Fruit fly (Drosophila melanogaster) whole organism, embryonic: ENCODE data around the gene net.
A peak's percentile ranks its signal among the peaks of the same experiment; 100 is the strongest.

ENCODE experiments used
- CG10462 ChIP-seq: fragments of 200-800 bp; sonication (Bioruptor generic); optimal IDR thresholded peaks from 2 replicates; lab custom pipeline; 2016; ENCODE audit warnings: missing biosample characterization, missing genetic modification characterization
- CG11695 ChIP-seq: fragments of 200-800 bp; sonication (Bioruptor generic); IDR thresholded peaks from 3 replicates; pipeline ENCODE4 v1.3.6; 2022; ENCODE audit warnings: missing biosample characterization, missing genetic modification characterization
- CG12104 ChIP-seq: fragments of 200-800 bp; sonication (Bioruptor generic); optimal IDR thresholded peaks from 3 replicates; lab custom pipeline; 2016; ENCODE audit warnings: missing biosample characterization, missing genetic modification characterization
- CG12219 ChIP-seq: fragments of 200-800 bp; sonication (Bioruptor generic); optimal IDR thresholded peaks from 3 replicates; lab custom pipeline; 2018; ENCODE audit warnings: missing biosample characterization, mild to moderate bottlenecking, missing genetic modification characterization
- CG13624 ChIP-seq: fragments of 200-800 bp; sonication (Bioruptor generic); optimal IDR thresholded peaks from 2 replicates; lab custom pipeline; 2016; ENCODE audit warnings: missing biosample characterization, missing genetic modification characterization
- CG14860 ChIP-seq: fragments of 200-800 bp; sonication (Bioruptor generic); IDR thresholded peaks from 3 replicates; pipeline ENCODE4 v1.3.6; 2022; ENCODE audit warnings: missing biosample characterization, missing genetic modification characterization; ENCODE audit not compliant: partially characterized antibody
- CG15011 ChIP-seq: fragments of 200-800 bp; sonication (Bioruptor generic); optimal IDR thresholded peaks from 3 replicates; lab custom pipeline; 2018; ENCODE audit warnings: missing biosample characterization, mild to moderate bottlenecking, missing genetic modification characterization
- CG1602 ChIP-seq: fragments of 200-800 bp; sonication (Bioruptor generic); optimal IDR thresholded peaks from 3 replicates; lab custom pipeline; 2016; ENCODE audit warnings: missing biosample characterization, missing genetic modification characterization
- CG17186 ChIP-seq: fragments of 200-800 bp; sonication (Bioruptor generic); optimal IDR thresholded peaks from 3 replicates; lab custom pipeline; 2017; ENCODE audit warnings: missing biosample characterization, missing genetic modification reagents, missing genetic modification characterization
- CG17361 ChIP-seq: fragments of 200-800 bp; sonication (Bioruptor generic); IDR thresholded peaks from 3 replicates; pipeline ENCODE4 v1.3.6; 2022; ENCODE audit warnings: missing biosample characterization, missing genetic modification characterization
- CG17829 ChIP-seq: fragments of 200-800 bp; optimal IDR thresholded peaks from 2 replicates; lab custom pipeline; 2019; ENCODE audit warnings: missing biosample characterization, mild to moderate bottlenecking, missing genetic modification characterization, moderate library complexity
- CG18599 ChIP-seq: fragments of 200-800 bp; sonication (Bioruptor generic); optimal IDR thresholded peaks from 3 replicates; lab custom pipeline; 2017; ENCODE audit warnings: missing biosample characterization, missing genetic modification characterization, mild to moderate bottlenecking, moderate library complexity, missing genetic modification reagents
- CG2116 ChIP-seq: fragments of 200-800 bp; sonication (Bioruptor generic); optimal IDR thresholded peaks from 3 replicates; lab custom pipeline; 2018; ENCODE audit warnings: missing biosample characterization, mild to moderate bottlenecking, missing genetic modification characterization
- CG2120 ChIP-seq: fragments of 200-800 bp; sonication (Bioruptor generic); optimal IDR thresholded peaks from 3 replicates; lab custom pipeline; 2016; ENCODE audit warnings: missing biosample characterization, missing genetic modification characterization
- CG2202 ChIP-seq: fragments of 200-800 bp; sonication (Bioruptor generic); optimal IDR thresholded peaks from 2 replicates; lab custom pipeline; 2018; ENCODE audit warnings: missing biosample characterization, mild to moderate bottlenecking, missing genetic modification characterization
- CG30403 ChIP-seq: fragments of 200-800 bp; sonication (Bioruptor generic); optimal IDR thresholded peaks from 3 replicates; lab custom pipeline; 2016; ENCODE audit warnings: missing biosample characterization, missing genetic modification characterization
- CG30431 ChIP-seq: fragments of 200-800 bp; sonication (Bioruptor generic); optimal IDR thresholded peaks from 2 replicates; lab custom pipeline; 2017; ENCODE audit warnings: missing biosample characterization, missing genetic modification characterization
- CG4360 ChIP-seq: fragments of 200-800 bp; sonication (Bioruptor generic); IDR thresholded peaks from 2 replicates; pipeline ENCODE4 v1.3.6; 2022; ENCODE audit warnings: missing biosample characterization, missing genetic modification characterization
- CG4820 ChIP-seq: fragments of 200-800 bp; sonication (Bioruptor generic); optimal IDR thresholded peaks from 3 replicates; lab custom pipeline; 2016; ENCODE audit warnings: missing biosample characterization, missing genetic modification characterization
- CG6683 ChIP-seq: fragments of 200-800 bp; sonication (Bioruptor generic); optimal IDR thresholded peaks from 2 replicates; lab custom pipeline; 2017; ENCODE audit warnings: missing biosample characterization, mild to moderate bottlenecking, missing genetic modification characterization, missing genetic modification reagents
- CG7372 ChIP-seq: fragments of 200-800 bp; sonication (Bioruptor generic); IDR thresholded peaks from 2 replicates; pipeline ENCODE4 v1.3.6; 2022; ENCODE audit warnings: missing biosample characterization, missing genetic modification characterization
- CG8924 ChIP-seq: fragments of 200-800 bp; optimal IDR thresholded peaks from 3 replicates; lab custom pipeline; 2019; ENCODE audit warnings: missing biosample characterization, mild to moderate bottlenecking, missing genetic modification characterization, moderate library complexity
- CG9817 ChIP-seq: fragments of 200-800 bp; sonication (Bioruptor generic); optimal IDR thresholded peaks from 2 replicates; lab custom pipeline; 2018; ENCODE audit warnings: missing biosample characterization, mild to moderate bottlenecking, missing genetic modification characterization, moderate library complexity
- E2f2 ChIP-seq: fragments of 200-800 bp; sonication (Bioruptor generic); IDR thresholded peaks from 2 replicates; pipeline ENCODE4 v1.3.6; 2022; ENCODE audit warnings: missing biosample characterization, missing genetic modification characterization
- Fer1 ChIP-seq: fragments of 200-800 bp; sonication (Bioruptor generic); optimal IDR thresholded peaks from 2 replicates; lab custom pipeline; 2017; ENCODE audit warnings: missing biosample characterization, mild to moderate bottlenecking, missing genetic modification characterization
- Gsc ChIP-seq: fragments of 200-800 bp; sonication (Bioruptor generic); IDR thresholded peaks from 2 replicates; pipeline ENCODE4 v1.3.6; 2022; ENCODE audit warnings: missing biosample characterization, missing genetic modification characterization
- Hmx ChIP-seq: fragments of 200-800 bp; sonication (Bioruptor generic); optimal IDR thresholded peaks from 2 replicates; lab custom pipeline; 2016; ENCODE audit warnings: missing biosample characterization, missing genetic modification characterization
- MBD-R2 ChIP-seq: fragments of 200-800 bp; sonication (Bioruptor generic); IDR thresholded peaks from 2 replicates; pipeline ENCODE4 v1.3.6; 2022; ENCODE audit warnings: missing biosample characterization, missing genetic modification characterization
- Mrtf ChIP-seq: fragments of 200-800 bp; sonication (Bioruptor generic); IDR thresholded peaks from 3 replicates; pipeline ENCODE4 v1.3.6; 2022; ENCODE audit warnings: missing biosample characterization, missing genetic modification characterization
- NC2α ChIP-seq: fragments of 200-800 bp; sonication (Bioruptor generic); optimal IDR thresholded peaks from 2 replicates; lab custom pipeline; 2016; ENCODE audit warnings: missing biosample characterization, missing genetic modification characterization
- Sox100B ChIP-seq: fragments of 200-800 bp; sonication (Bioruptor generic); optimal IDR thresholded peaks from 3 replicates; lab custom pipeline; 2018; ENCODE audit warnings: missing biosample characterization, mild to moderate bottlenecking, missing genetic modification characterization
- Spps ChIP-seq: fragments of 200-800 bp; sonication (Bioruptor generic); optimal IDR thresholded peaks from 2 replicates; lab custom pipeline; 2018; ENCODE audit warnings: missing biosample characterization, mild to moderate bottlenecking, missing genetic modification characterization
- al ChIP-seq: fragments of 200-800 bp; sonication (Bioruptor generic); IDR thresholded peaks from 2 replicates; pipeline ENCODE4 v1.3.6; 2022; ENCODE audit warnings: missing biosample characterization, missing genetic modification characterization
- danr ChIP-seq: fragments of 200-800 bp; sonication (Bioruptor generic); IDR thresholded peaks from 2 replicates; pipeline ENCODE4 v1.3.6; 2022; ENCODE audit warnings: missing biosample characterization, missing genetic modification characterization
- disco-r ChIP-seq: fragments of 200-800 bp; sonication (Bioruptor generic); optimal IDR thresholded peaks from 2 replicates; lab custom pipeline; 2016; ENCODE audit warnings: missing biosample characterization, missing genetic modification characterization
- gcm2 ChIP-seq: fragments of 200-800 bp; sonication (Bioruptor generic); optimal IDR thresholded peaks from 2 replicates; lab custom pipeline; 2016; ENCODE audit warnings: missing biosample characterization, missing genetic modification characterization
- gem ChIP-seq: fragments of 200-800 bp; sonication (Bioruptor generic); optimal IDR thresholded peaks from 2 replicates; lab custom pipeline; 2019; ENCODE audit warnings: missing biosample characterization, mild to moderate bottlenecking, missing genetic modification characterization, moderate library complexity
- grn ChIP-seq: fragments of 200-800 bp; sonication (Bioruptor generic); optimal IDR thresholded peaks from 3 replicates; lab custom pipeline; 2017; ENCODE audit warnings: missing biosample characterization, missing genetic modification characterization
- gro ChIP-seq: fragments of 200-800 bp; sonication (Bioruptor generic); optimal IDR thresholded peaks from 2 replicates; lab custom pipeline; 2016; ENCODE audit warnings: missing biosample characterization, missing genetic modification characterization
- ind ChIP-seq: fragments of 200-800 bp; sonication (Bioruptor generic); optimal IDR thresholded peaks from 3 replicates; lab custom pipeline; 2016; ENCODE audit warnings: missing biosample characterization, missing genetic modification characterization
- jumu ChIP-seq: fragments of 200-800 bp; sonication (Bioruptor generic); optimal IDR thresholded peaks from 3 replicates; lab custom pipeline; 2016; ENCODE audit warnings: missing biosample characterization, missing genetic modification characterization
- klu ChIP-seq: fragments of 200-800 bp; sonication (Bioruptor generic); IDR thresholded peaks from 2 replicates; pipeline ENCODE4 v1.3.6; 2022; ENCODE audit warnings: missing biosample characterization, missing genetic modification characterization
- p53 ChIP-seq: fragments of 200-800 bp; sonication (Bioruptor generic); optimal IDR thresholded peaks from 2 replicates; lab custom pipeline; 2016; ENCODE audit warnings: missing biosample characterization, missing genetic modification characterization
- pb ChIP-seq: fragments of 200-800 bp; sonication (Bioruptor generic); optimal IDR thresholded peaks from 3 replicates; lab custom pipeline; 2016; ENCODE audit warnings: missing biosample characterization, missing genetic modification characterization
- psq ChIP-seq: fragments of 200-800 bp; sonication (Bioruptor generic); optimal IDR thresholded peaks from 2 replicates; lab custom pipeline; 2017; ENCODE audit warnings: missing biosample characterization, missing genetic modification characterization
- ranshi ChIP-seq: fragments of 200-800 bp; sonication (Bioruptor generic); IDR thresholded peaks from 2 replicates; pipeline ENCODE4 v1.3.6; 2022; ENCODE audit warnings: missing biosample characterization, missing genetic modification characterization
- sd ChIP-seq: fragments of 200-800 bp; sonication (Bioruptor generic); optimal IDR thresholded peaks from 3 replicates; lab custom pipeline; 2018; ENCODE audit warnings: missing biosample characterization, mild to moderate bottlenecking, missing genetic modification characterization, moderate library complexity
- sim ChIP-seq: fragments of 200-800 bp; sonication (Bioruptor generic); IDR thresholded peaks from 2 replicates; pipeline ENCODE4 v1.3.6; 2022; ENCODE audit warnings: missing biosample characterization, missing genetic modification characterization
- slp2 ChIP-seq: fragments of 200-800 bp; sonication (Bioruptor generic); optimal IDR thresholded peaks from 2 replicates; lab custom pipeline; 2016; ENCODE audit warnings: missing biosample characterization, missing genetic modification characterization
- tup ChIP-seq: fragments of 200-800 bp; sonication (Bioruptor generic); optimal IDR thresholded peaks from 2 replicates; lab custom pipeline; 2016; ENCODE audit warnings: missing biosample characterization, mild to moderate bottlenecking, missing genetic modification characterization, moderate library complexity
- unc-4 ChIP-seq: fragments of 200-800 bp; sonication (Bioruptor generic); IDR thresholded peaks from 2 replicates; pipeline ENCODE4 v1.3.6; 2022; ENCODE audit warnings: missing biosample characterization, missing genetic modification characterization; ENCODE audit not compliant: partially characterized antibody
- yki ChIP-seq: fragments of >200 bp; optimal IDR thresholded peaks from 3 replicates; lab custom pipeline; 2018

Gene net

dm6 chr2L:87255-87723 lies at the start of gene net (continued):
- TF ChIP-seq CG10462 (GFP tag; lab: Kevin White, UChicago) (no peak), Sox100B (GFP tag; lab: Kevin White, UChicago) (peak; percentile 73), CG6683 (GFP tag; lab: Kevin White, UChicago) (peak; percentile 58), CG7372 (no peak), CG17829 (tag; lab: Kevin White, UChicago) (peak; percentile 72), CG12104 (GFP tag; lab: Kevin White, UChicago) (peak; percentile 50), unc-4 (GFP tag; lab: Robert Waterston, UW) (no peak), CG2202 (tag; lab: Kevin White, UChicago) (peak; percentile 43), CG14860 (GFP tag; lab: Robert Waterston, UW) (no peak), gcm2 (GFP tag; lab: Kevin White, UChicago) (no peak), yki (lab: Kevin White, UChicago) (no peak), NC2α (GFP tag; lab: Kevin White, UChicago) (no peak), danr (GFP tag; lab: Robert Waterston, UW) (no peak; the same call in 1 of the 2 replicates), Mrtf (GFP tag; lab: Robert Waterston, UW) (no peak), CG30431 (GFP tag; lab: Kevin White, UChicago) (no peak), CG30403 (GFP tag; lab: Kevin White, UChicago) (peak; percentile 73), CG4360 (GFP tag; lab: Robert Waterston, UW) (no peak), CG8924 (tag; lab: Kevin White, UChicago) (peak; percentile 80), grn (GFP tag; lab: Kevin White, UChicago) (no peak), klu (GFP tag; lab: Robert Waterston, UW) (no peak), ranshi (GFP tag; lab: Robert Waterston, UW) (peak; percentile 25; the same call in 1 of the 2 replicates), psq (GFP tag; lab: Kevin White, UChicago) (no peak), Gsc (GFP tag; lab: Robert Waterston, UW) (no peak), CG1602 (GFP tag; lab: Kevin White, UChicago) (peak; percentile 16), CG17361 (GFP tag; lab: Robert Waterston, UW) (peak; percentile 77), CG11695 (peak; percentile 22; the same call in 1 of the 3 replicates), sd (peak; percentile 48), CG4820 (GFP tag; lab: Kevin White, UChicago) (peak; percentile 21), pb (GFP tag; lab: Kevin White, UChicago) (no peak), Fer1 (peak; percentile 90), Spps (tag; lab: Kevin White, UChicago) (no peak), CG15011 (peak; percentile 69), sim (GFP tag; lab: Robert Waterston, UW) (0 out of 2 replicates have a peak, but pooled peaks have one; percentile 5), CG12219 (peak; percentile 41), ind (GFP tag; lab: Kevin White, UChicago) (peak; percentile 51), al (GFP tag; lab: Robert Waterston, UW) (no peak; the same call in 1 of the 2 replicates), CG2116 (GFP tag; lab: Kevin White, UChicago) (peak; percentile 29), E2f2 (GFP tag; lab: Robert Waterston, UW) (peak; percentile 12; the same call in 1 of the 2 replicates), gem (peak; percentile 79), disco-r (GFP tag; lab: Kevin White, UChicago) (no peak), MBD-R2 (GFP tag; lab: Robert Waterston, UW) (peak; percentile 45; the same call in 1 of the 2 replicates), CG18599 (GFP tag; lab: Kevin White, UChicago) (peak; percentile 89), CG13624 (GFP tag; lab: Kevin White, UChicago) (no peak), slp2 (GFP tag; lab: Kevin White, UChicago) (no peak), CG2120 (GFP tag; lab: Kevin White, UChicago) (peak; percentile 57), jumu (no peak), CG9817 (tag; lab: Kevin White, UChicago) (peak; percentile 79), Hmx (GFP tag; lab: Kevin White, UChicago) (no peak), tup (no peak), p53 (no peak), CG17186 (GFP tag; lab: Kevin White, UChicago) (no peak), gro (GFP tag; lab: Kevin White, UChicago) (no peak)
